Fruit fly (Drosophila melanogaster) whole organism, pupa: ENCODE measurements around the gene Enoph.

Experiments used
- CG10348 ChIP-seq: fragments of 200-800 bp; sonication (Bioruptor generic); IDR thresholded peaks from 2 replicates; pipeline ENCODE4 v1.3.6; 2022; ENCODE audit warnings: missing biosample characterization, missing genetic modification characterization
- CG12605 ChIP-seq: fragments of 200-800 bp; sonication (Bioruptor generic); IDR thresholded peaks from 2 replicates; pipeline ENCODE4 v1.3.6; 2022; ENCODE audit warnings: missing biosample characterization, missing genetic modification characterization
- CG13204 ChIP-seq: fragments of 200-800 bp; sonication (Bioruptor generic); optimal IDR thresholded peaks from 2 replicates; lab custom pipeline; 2018; ENCODE audit warnings: missing biosample characterization, mild to moderate bottlenecking, missing genetic modification characterization, moderate library complexity
- CG14655 ChIP-seq: fragments of 200-800 bp; sonication (Bioruptor generic); optimal IDR thresholded peaks from 3 replicates; lab custom pipeline; 2017; ENCODE audit warnings: mild to moderate bottlenecking, missing biosample characterization, missing genetic modification reagents, missing genetic modification characterization
- CG15710 ChIP-seq: fragments of 200-800 bp; sonication (Bioruptor generic); optimal IDR thresholded peaks from 2 replicates; lab custom pipeline; 2018; ENCODE audit warnings: missing biosample characterization, mild to moderate bottlenecking, missing genetic modification characterization, moderate library complexity
- CG17806 ChIP-seq: fragments of 200-800 bp; sonication (Bioruptor generic); optimal IDR thresholded peaks from 2 replicates; lab custom pipeline; 2018; ENCODE audit warnings: missing biosample characterization, mild to moderate bottlenecking, missing genetic modification characterization, moderate library complexity
- CG32121 ChIP-seq: fragments of 200-800 bp; sonication (Bioruptor generic); IDR thresholded peaks from 2 replicates; pipeline ENCODE4 v1.3.6; 2022; ENCODE audit warnings: missing biosample characterization, missing genetic modification characterization
- CG34367 ChIP-seq: fragments of 200-800 bp; sonication (Bioruptor generic); optimal IDR thresholded peaks from 2 replicates; lab custom pipeline; 2018; ENCODE audit warnings: missing biosample characterization, mild to moderate bottlenecking, missing genetic modification characterization
- CG4496 ChIP-seq: fragments of 200-800 bp; sonication (Bioruptor generic); IDR thresholded peaks from 3 replicates; pipeline ENCODE4 v1.3.6; 2022; ENCODE audit warnings: missing biosample characterization, missing genetic modification characterization
- CG8159 ChIP-seq: fragments of 200-800 bp; sonication (Bioruptor generic); optimal IDR thresholded peaks from 3 replicates; lab custom pipeline; 2018; ENCODE audit warnings: missing biosample characterization, mild to moderate bottlenecking, missing genetic modification characterization, moderate library complexity
- CG8301 ChIP-seq: fragments of 200-800 bp; sonication (Bioruptor generic); optimal IDR thresholded peaks from 2 replicates; lab custom pipeline; 2018; ENCODE audit warnings: missing biosample characterization, mild to moderate bottlenecking, missing genetic modification characterization
- CG9948 ChIP-seq: fragments of 200-800 bp; sonication (Bioruptor generic); optimal IDR thresholded peaks from 2 replicates; lab custom pipeline; 2018; ENCODE audit warnings: missing biosample characterization, mild to moderate bottlenecking, missing genetic modification characterization, moderate library complexity
- D1 ChIP-seq: fragments of 200-800 bp; sonication (Bioruptor generic); optimal IDR thresholded peaks from 2 replicates; lab custom pipeline; 2018; ENCODE audit warnings: missing biosample characterization, mild to moderate bottlenecking, missing genetic modification characterization, moderate library complexity
- EcR ChIP-seq: fragments of 200-800 bp; sonication (Bioruptor generic); optimal IDR thresholded peaks from 3 replicates; lab custom pipeline; 2019; ENCODE audit warnings: missing biosample characterization, missing genetic modification characterization, mild to moderate bottlenecking, moderate library complexity, missing genetic modification reagents
- Ets98B ChIP-seq: fragments of 200-800 bp; sonication (Bioruptor generic); IDR thresholded peaks from 2 replicates; pipeline ENCODE4 v1.3.6; 2022; ENCODE audit warnings: missing biosample characterization, missing genetic modification characterization
- Pif1A ChIP-seq: fragments of 200-800 bp; sonication (Bioruptor generic); optimal IDR thresholded peaks from 3 replicates; lab custom pipeline; 2016; ENCODE audit warnings: missing biosample characterization, missing genetic modification characterization
- Pif1B ChIP-seq: fragments of 200-800 bp; sonication (Bioruptor generic); optimal IDR thresholded peaks from 3 replicates; lab custom pipeline; 2016; ENCODE audit warnings: missing biosample characterization, missing genetic modification characterization
- Snoo ChIP-seq: fragments of 200-800 bp; sonication (Bioruptor generic); optimal IDR thresholded peaks from 3 replicates; lab custom pipeline; 2017; ENCODE audit warnings: missing biosample characterization, mild to moderate bottlenecking, missing genetic modification characterization, inconsistent platforms
- fd96Ca ChIP-seq: fragments of 200-800 bp; sonication (Bioruptor generic); IDR thresholded peaks from 3 replicates; pipeline ENCODE4 v1.3.6; 2022; ENCODE audit warnings: missing biosample characterization, missing genetic modification characterization
- gl ChIP-seq: fragments of 200-800 bp; sonication (Bioruptor generic); optimal IDR thresholded peaks from 2 replicates; lab custom pipeline; 2018; ENCODE audit warnings: missing biosample characterization, mild to moderate bottlenecking, missing genetic modification characterization
- rn ChIP-seq: fragments of 200-800 bp; sonication (Bioruptor generic); IDR thresholded peaks from 2 replicates; pipeline ENCODE4 v1.3.6; 2022; ENCODE audit warnings: missing biosample characterization, missing genetic modification characterization

Enoph gene

dm6 chr3R:5262592-5262991 is 6.1 kb upstream of the Enoph start, which contains the start of gene Tim17a2:
Gene Tim17a2 (minus strand): TSS chr3R:5262692.
- TF ChIP-seq Pif1A (GFP tag; lab: Kevin White, UChicago) (no peak), CG12605 (GFP tag; lab: Robert Waterston, UW) (no peak), CG13204 (GFP tag; lab: Kevin White, UChicago) (no peak), EcR (GFP tag; lab: Kevin White, UChicago) (no peak), CG8301 (tag; lab: Kevin White, UChicago) (no peak), D1 (tag; lab: Kevin White, UChicago) (no peak), gl (tag; lab: Kevin White, UChicago) (no peak), CG9948 (tag; lab: Kevin White, UChicago) (no peak), CG4496 (GFP tag; lab: Robert Waterston, UW) (no peak), Pif1B (no peak), Ets98B (GFP tag; lab: Robert Waterston, UW) (no peak), CG32121 (GFP tag; lab: Robert Waterston, UW) (no peak), CG17806 (tag; lab: Kevin White, UChicago) (no peak), fd96Ca (GFP tag; lab: Robert Waterston, UW) (no peak), Snoo (tag; lab: Kevin White, UChicago) (no peak), rn (no peak), CG34367 (tag; lab: Kevin White, UChicago) (no peak), CG10348 (no peak), CG15710 (no peak)

dm6 chr3R:5261996-5262535 is 5.6 kb upstream of the Enoph start:
- no peak for TF ChIP-seq CG8301 (tag; lab: Kevin White, UChicago)
- no peak for TF ChIP-seq Ets98B (GFP tag; lab: Robert Waterston, UW)
- TF ChIP-seq CG9948 (tag; lab: Kevin White, UChicago) = no peak
- no peak for TF ChIP-seq CG32121 (GFP tag; lab: Robert Waterston, UW)
- TF ChIP-seq Snoo (tag; lab: Kevin White, UChicago) = no peak
- no peak for TF ChIP-seq CG10348
- TF ChIP-seq gl (tag; lab: Kevin White, UChicago) = no peak
- TF ChIP-seq EcR (GFP tag; lab: Kevin White, UChicago) = no peak
- TF ChIP-seq CG4496 (GFP tag; lab: Robert Waterston, UW) = no peak
- TF ChIP-seq CG17806 (tag; lab: Kevin White, UChicago) = no peak
- no peak for TF ChIP-seq CG13204 (GFP tag; lab: Kevin White, UChicago)
- no peak for TF ChIP-seq CG34367 (tag; lab: Kevin White, UChicago)
- TF ChIP-seq CG8159 = no peak

- TF ChIP-seq D1 (tag; lab: Kevin White, UChicago) (no peak), CG12605 (GFP tag; lab: Robert Waterston, UW) (no peak), Pif1B (no peak), Ets98B (GFP tag; lab: Robert Waterston, UW) (no peak), EcR (GFP tag; lab: Kevin White, UChicago) (no peak), rn (no peak), CG13204 (GFP tag; lab: Kevin White, UChicago) (no peak), CG10348 (no peak), CG14655 (no peak), CG32121 (GFP tag; lab: Robert Waterston, UW) (no peak), CG17806 (tag; lab: Kevin White, UChicago) (no peak), CG9948 (tag; lab: Kevin White, UChicago) (no peak), fd96Ca (GFP tag; lab: Robert Waterston, UW) (no peak), CG34367 (tag; lab: Kevin White, UChicago) (no peak), gl (tag; lab: Kevin White, UChicago) (no peak), CG8301 (tag; lab: Kevin White, UChicago) (no peak), Pif1A (GFP tag; lab: Kevin White, UChicago) (no peak), CG15710 (no peak), CG4496 (GFP tag; lab: Robert Waterston, UW) (no peak)
Measured at dm6 chr3R:5261262-5261661, 4.8 kb upstream of the Enoph start.

- TF ChIP-seq CG17806 (tag; lab: Kevin White, UChicago) (no peak), CG4496 (GFP tag; lab: Robert Waterston, UW) (peak; percentile 14; the same call in 1 of the 3 replicates), CG32121 (GFP tag; lab: Robert Waterston, UW) (no peak), Snoo (tag; lab: Kevin White, UChicago) (no peak), CG15710 (no peak), CG14655 (no peak), CG12605 (GFP tag; lab: Robert Waterston, UW) (no peak)
Measured at dm6 chr3R:5257147-5257487, 636 bp upstream of the Enoph start.

dm6 chr3R:5252853-5253252 is 3.6 kb downstream of the Enoph start, which contains the start of gene CG1113:
Gene CG1113 (plus strand): TSS chr3R:5253153.
- TF ChIP-seq Snoo (tag; lab: Kevin White, UChicago) (no peak), CG14655 (no peak), CG15710 (no peak), Pif1A (GFP tag; lab: Kevin White, UChicago) (no peak), CG12605 (GFP tag; lab: Robert Waterston, UW) (no peak), CG13204 (GFP tag; lab: Kevin White, UChicago) (no peak), D1 (tag; lab: Kevin White, UChicago) (no peak), CG8301 (tag; lab: Kevin White, UChicago) (no peak), CG8159 (no peak), EcR (GFP tag; lab: Kevin White, UChicago) (no peak)
